Fruit fly (Drosophila melanogaster): ENCODE data around the gene Plzf.

Gene Plzf

DNA sequence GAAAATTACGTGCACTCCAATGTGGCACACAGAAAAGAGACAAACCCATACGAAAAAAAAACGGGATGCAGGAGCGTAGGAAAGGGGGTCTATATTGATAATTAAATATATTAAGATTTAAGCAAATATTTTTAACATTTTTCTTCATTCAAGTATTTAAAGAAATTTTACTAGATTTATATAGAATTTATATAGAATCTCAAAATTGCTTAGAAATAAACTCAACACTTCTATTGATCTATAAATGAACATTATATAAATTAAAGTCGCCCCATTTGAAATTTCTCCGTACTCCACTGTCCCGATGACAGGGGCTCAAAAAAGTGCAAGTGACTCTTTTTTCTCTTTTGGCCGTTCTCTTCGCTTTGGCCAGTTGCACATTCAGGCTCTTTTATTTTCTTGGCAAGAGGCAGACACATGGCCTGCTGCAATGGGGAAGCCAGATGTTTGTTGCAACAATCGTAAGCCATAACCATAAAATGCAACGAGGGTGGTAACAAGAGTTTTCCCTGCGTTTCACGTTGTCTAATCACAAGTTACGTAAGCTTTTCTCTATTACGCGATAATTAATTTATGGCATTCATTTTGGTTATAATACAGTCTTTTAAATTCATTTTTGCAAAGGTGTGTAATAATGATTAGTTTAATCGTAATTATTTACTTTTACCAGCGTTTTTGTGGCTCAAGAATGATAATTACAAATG, 17.1 kb upstream of the Plzf start:
- no peak for TF ChIP-seq Vsx2 (GFP tag; optimal IDR thresholded peaks at IDR 0.05; ENCODE audit: partially characterized antibody)
- TF ChIP-seq CG9705 (GFP tag; optimal IDR thresholded peaks at IDR 0.05) = peak; percentile 56
- peak; percentile 89 for TF ChIP-seq HLH106 (tag; optimal IDR thresholded peaks at IDR 0.05)
- no peak for TF ChIP-seq tai (GFP tag; optimal IDR thresholded peaks at IDR 0.05)
- no peak for TF ChIP-seq usp (GFP tag; optimal IDR thresholded peaks at IDR 0.05)
- TF ChIP-seq ey (GFP tag; optimal IDR thresholded peaks at IDR 0.05) = peak; percentile 57
- TF ChIP-seq foxo (GFP tag; optimal IDR thresholded peaks at IDR 0.05) = peak in 1 of 2 experiments; percentile 85
- TF ChIP-seq dsf (GFP tag; optimal IDR thresholded peaks at IDR 0.05; ENCODE audit: borderline replicate concordance) = no peak
- TF ChIP-seq GATAd (GFP tag; optimal IDR thresholded peaks at IDR 0.05) = no peak
- no peak for TF ChIP-seq sv (GFP tag; optimal IDR thresholded peaks at IDR 0.05)
- TF ChIP-seq br (GFP tag; optimal IDR thresholded peaks at IDR 0.05) = peak; percentile 29
- peak; percentile 6 for TF ChIP-seq Dif (GFP tag; optimal IDR thresholded peaks at IDR 0.05; ENCODE audit: partially characterized antibody)
- TF ChIP-seq Rel (GFP tag; optimal IDR thresholded peaks at IDR 0.05) = no peak
- TF ChIP-seq Rel (tag; optimal IDR thresholded peaks at IDR 0.05) = peak; percentile 66
- TF ChIP-seq jim (GFP tag; optimal IDR thresholded peaks at IDR 0.05) = no peak
- TF ChIP-seq Jra (GFP tag; optimal IDR thresholded peaks at IDR 0.05) = no peak
- no peak for TF ChIP-seq pan (optimal IDR thresholded peaks at IDR 0.05)
- no peak for TF ChIP-seq dl (GFP tag; optimal IDR thresholded peaks at IDR 0.05; ENCODE audit: insufficient read depth in 1 of 2, partially characterized antibody in 2 of 2)
- peak; percentile 93 for TF ChIP-seq Sp1 (GFP tag; optimal IDR thresholded peaks at IDR 0.05)
- no peak for TF ChIP-seq CG32264 (GFP tag; optimal IDR thresholded peaks at IDR 0.05)
- peak; percentile 66 for TF ChIP-seq dmrt93B (GFP tag; optimal IDR thresholded peaks at IDR 0.05)
- TF ChIP-seq N (GFP tag; optimal IDR thresholded peaks at IDR 0.05) = no peak
- TF ChIP-seq sage (GFP tag; optimal IDR thresholded peaks at IDR 0.05) = peak; percentile 61
- no peak for TF ChIP-seq Hr83 (GFP tag; optimal IDR thresholded peaks at IDR 0.05; ENCODE audit: poor library complexity, severe bottlenecking)
- no peak for TF ChIP-seq Mio (GFP tag; optimal IDR thresholded peaks at IDR 0.05)
- TF ChIP-seq h (GFP tag; optimal IDR thresholded peaks at IDR 0.05) = peak; percentile 63
- TF ChIP-seq Myc (optimal IDR thresholded peaks at IDR 0.05) = no peak
- no peak for TF ChIP-seq Dfd (GFP tag; optimal IDR thresholded peaks at IDR 0.05)
- TF ChIP-seq rgr (GFP tag; optimal IDR thresholded peaks at IDR 0.05) = peak; percentile 77
- TF ChIP-seq CrebA (GFP tag; optimal IDR thresholded peaks at IDR 0.05; ENCODE audit: borderline replicate concordance) = no peak
- no peak for TF ChIP-seq Hnf4 (GFP tag; optimal IDR thresholded peaks at IDR 0.05)
- TF ChIP-seq OdsH (GFP tag; optimal IDR thresholded peaks at IDR 0.05) = peak; percentile 79
- peak; percentile 20 for TF ChIP-seq woc (GFP tag; optimal IDR thresholded peaks at IDR 0.05)
- TF ChIP-seq brk (GFP tag; optimal IDR thresholded peaks at IDR 0.05) = no peak
- TF ChIP-seq Abd-B (GFP tag; optimal IDR thresholded peaks at IDR 0.05) = no peak
- TF ChIP-seq Hr78 (GFP tag; optimal IDR thresholded peaks at IDR 0.05) = no peak
- peak; percentile 80 for TF ChIP-seq psq (GFP tag; optimal IDR thresholded peaks at IDR 0.05)
- peak; percentile 81 for TF ChIP-seq fru (GFP tag; optimal IDR thresholded peaks at IDR 0.05)
- no peak for TF ChIP-seq lola (GFP tag; optimal IDR thresholded peaks at IDR 0.05)

DNA sequence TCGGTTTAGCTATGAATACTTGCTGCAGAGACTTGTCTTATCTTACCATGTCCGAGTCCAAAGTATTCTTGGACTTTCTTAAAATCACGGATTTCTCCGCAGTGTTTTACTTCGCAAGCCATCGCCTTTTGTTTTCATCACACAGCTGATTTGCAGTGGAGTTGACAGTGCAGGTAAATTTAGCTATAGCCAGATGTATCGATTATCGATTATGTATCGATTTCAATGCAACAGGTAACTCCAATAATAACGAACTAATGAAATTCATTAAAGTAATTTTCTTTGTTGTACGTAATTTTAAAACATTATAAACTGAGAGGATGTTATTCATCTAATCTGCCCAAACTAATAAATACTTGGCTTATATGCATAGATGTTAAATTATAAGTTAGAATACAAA, 14.3 kb upstream of the Plzf start, which contains the start of gene Rab3-GAP:
Rab3-GAP (minus strand) TSS at position 150 of the 400 bp plus-strand sequence.
- TF ChIP-seq Myc (optimal IDR thresholded peaks at IDR 0.05) (peak; percentile 74), psq (GFP tag; optimal IDR thresholded peaks at IDR 0.05) (no peak), Jra (GFP tag; optimal IDR thresholded peaks at IDR 0.05) (no peak), dsf (GFP tag; optimal IDR thresholded peaks at IDR 0.05; ENCODE audit: borderline replicate concordance) (no peak), OdsH (GFP tag; optimal IDR thresholded peaks at IDR 0.05) (peak; percentile 5), jim (GFP tag; optimal IDR thresholded peaks at IDR 0.05) (no peak), Hr83 (GFP tag; optimal IDR thresholded peaks at IDR 0.05; ENCODE audit: poor library complexity, severe bottlenecking) (no peak), tai (GFP tag; optimal IDR thresholded peaks at IDR 0.05) (no peak), foxo (GFP tag; optimal IDR thresholded peaks at IDR 0.05) (peak in 1 of 2 experiments; percentile 28), ey (GFP tag; optimal IDR thresholded peaks at IDR 0.05) (no peak), dl (GFP tag; optimal IDR thresholded peaks at IDR 0.05; ENCODE audit: insufficient read depth in 1 of 2, partially characterized antibody in 2 of 2) (no peak), HLH106 (tag; optimal IDR thresholded peaks at IDR 0.05) (peak; percentile 24), Sp1 (GFP tag; optimal IDR thresholded peaks at IDR 0.05) (peak; percentile 27), usp (GFP tag; optimal IDR thresholded peaks at IDR 0.05) (no peak), CG9705 (GFP tag; optimal IDR thresholded peaks at IDR 0.05) (no peak)

Measured in whole organism, wandering third instar larva.